Fruit fly (Drosophila melanogaster): Measurements from ENCODE around the gene CG7255.

CG7255 gene

dm6 chr3L:15336277-15336821, 32.3 kb downstream of the CG7255 start, which contains the start of gene Toll-6 (continued):
- TF ChIP-seq Atf-2 (GFP tag; optimal IDR thresholded peaks at IDR 0.05) = no peak
- peak; percentile 42; the same call in 1 of the 3 replicates for TF ChIP-seq so (GFP tag; IDR thresholded peaks at IDR 0.05)
- no peak for TF ChIP-seq D (optimal IDR thresholded peaks at IDR 0.05)
- peak; percentile 18 for TF ChIP-seq D (GFP tag; optimal IDR thresholded peaks at IDR 0.05)
- 0 out of 3 replicates have a peak, but pooled peaks have one; percentile 31 for TF ChIP-seq CG14860 (GFP tag; IDR thresholded peaks at IDR 0.05; ENCODE audit: partially characterized antibody)
- TF ChIP-seq esg (GFP tag; conservative IDR thresholded peaks at IDR 0.05) = no peak
- no peak for TF ChIP-seq caup (GFP tag; optimal IDR thresholded peaks at IDR 0.05; ENCODE audit: severe bottlenecking)
- TF ChIP-seq crp (GFP tag; optimal IDR thresholded peaks at IDR 0.05) = peak in 1 of 2 experiments; percentile 50
- no peak for TF ChIP-seq Aef1 (GFP tag; IDR thresholded peaks at IDR 0.05)
- TF ChIP-seq sr (GFP tag; IDR thresholded peaks at IDR 0.05) = 0 out of 3 replicates have a peak, but pooled peaks have one; percentile 27
- TF ChIP-seq CG34224 (GFP tag; IDR thresholded peaks at IDR 0.05; ENCODE audit: partially characterized antibody) = no peak
- no peak for TF ChIP-seq nmo (GFP tag; optimal IDR thresholded peaks at IDR 0.05)
- no peak for TF ChIP-seq Hr78 (GFP tag; optimal IDR thresholded peaks at IDR 0.05)
- peak; percentile 49 for TF ChIP-seq CG7271 (tag; optimal IDR thresholded peaks at IDR 0.05)
- TF ChIP-seq bcd (GFP tag; optimal IDR thresholded peaks at IDR 0.05) = no peak
- no peak for TF ChIP-seq HLH54F (GFP tag; optimal IDR thresholded peaks at IDR 0.05)
- TF ChIP-seq CG7357 (GFP tag; IDR thresholded peaks at IDR 0.05) = no peak
- TF ChIP-seq CG14441 (GFP tag; IDR thresholded peaks at IDR 0.05) = no peak
- no peak for TF ChIP-seq CG16863 (GFP tag; optimal IDR thresholded peaks at IDR 0.05)
- no peak for TF ChIP-seq Ssrp (tag; optimal IDR thresholded peaks at IDR 0.05)
- no peak for TF ChIP-seq CG8281 (tag; optimal IDR thresholded peaks at IDR 0.05)
- peak; percentile 55 for TF ChIP-seq CG42726 (GFP tag; IDR thresholded peaks at IDR 0.05; ENCODE audit: partially characterized antibody)
- TF ChIP-seq HLH4C (GFP tag; IDR thresholded peaks at IDR 0.05; ENCODE audit: partially characterized antibody) = no peak
- TF ChIP-seq Gug (GFP tag; IDR thresholded peaks at IDR 0.05) = no peak
- TF ChIP-seq ato (GFP tag; IDR thresholded peaks at IDR 0.05; ENCODE audit: partially characterized antibody) = no peak
- TF ChIP-seq B-H2 (GFP tag; optimal IDR thresholded peaks at IDR 0.05) = no peak
- peak in 1 of 2 experiments; percentile 18 for TF ChIP-seq chif (GFP tag; optimal IDR thresholded peaks at IDR 0.05)
- no peak for TF ChIP-seq CG13624 (GFP tag; optimal IDR thresholded peaks at IDR 0.05)
- TF ChIP-seq CG12155 (GFP tag; optimal IDR thresholded peaks at IDR 0.05) = no peak
- TF ChIP-seq CG6765 (GFP tag; optimal IDR thresholded peaks at IDR 0.05) = no peak
- no peak for TF ChIP-seq CG3995 (GFP tag; optimal IDR thresholded peaks at IDR 0.05)
- no peak for TF ChIP-seq en (GFP tag; optimal IDR thresholded peaks at IDR 0.05)
- no peak for TF ChIP-seq CG10366 (GFP tag; IDR thresholded peaks at IDR 0.05)
- TF ChIP-seq chinmo (GFP tag; IDR thresholded peaks at IDR 0.05; ENCODE audit: partially characterized antibody) = 0 out of 4 replicates have a peak, but pooled peaks have one; percentile 34
- TF ChIP-seq tup (GFP tag; optimal IDR thresholded peaks at IDR 0.05) = no peak
- no peak for TF ChIP-seq CG1647 (GFP tag; optimal IDR thresholded peaks at IDR 0.05)
- no peak for TF ChIP-seq CG11560 (tag; IDR thresholded peaks at IDR 0.05)
- no peak for TF ChIP-seq slbo (GFP tag; IDR thresholded peaks at IDR 0.05)
- no peak for TF ChIP-seq scrt (GFP tag; optimal IDR thresholded peaks at IDR 0.05)
- TF ChIP-seq GATAe (GFP tag; conservative IDR thresholded peaks at IDR 0.05) = no peak
- TF ChIP-seq CkIIα-i1 (GFP tag; IDR thresholded peaks at IDR 0.05) = no peak
- TF ChIP-seq tio (GFP tag; optimal IDR thresholded peaks at IDR 0.05) = no peak
- TF ChIP-seq hb (GFP tag; IDR thresholded peaks at IDR 0.05; ENCODE audit: partially characterized antibody) = no peak
- no peak for TF ChIP-seq BEAF-32 (GFP tag; optimal IDR thresholded peaks at IDR 0.05)
- TF ChIP-seq CG10565 (GFP tag; optimal IDR thresholded peaks at IDR 0.05) = no peak
- no peak for TF ChIP-seq sisA (GFP tag; IDR thresholded peaks at IDR 0.05)
- no peak for TF ChIP-seq ken (GFP tag; IDR thresholded peaks at IDR 0.05)
- TF ChIP-seq CG3726 (GFP tag; IDR thresholded peaks at IDR 0.05) = no peak
- TF ChIP-seq seq (GFP tag; IDR thresholded peaks at IDR 0.05) = peak; percentile 52; the same call in 1 of the 2 replicates
- no peak for TF ChIP-seq CG13775 (GFP tag; optimal IDR thresholded peaks at IDR 0.05)

Data from whole organism, embryonic.